Worm (Caenorhabditis elegans) whole organism, midembryonic: Measurements from ENCODE around the gene srw-44.

Experiments
- flt-1 ChIP-seq: fragments of 200-800 bp; sonication (Bioruptor generic); IDR thresholded peaks from 2 replicates; pipeline ENCODE4 v1.3.6; 2022; ENCODE audit warnings: missing genetic modification characterization, missing compliant biosample characterization
- ztf-23 ChIP-seq: fragments of 200-800 bp; sonication (Bioruptor generic); IDR thresholded peaks from 2 replicates; pipeline ENCODE4 v1.3.6; 2022; ENCODE audit warnings: missing genetic modification reagents, missing genetic modification characterization, missing compliant biosample characterization

DNA sequence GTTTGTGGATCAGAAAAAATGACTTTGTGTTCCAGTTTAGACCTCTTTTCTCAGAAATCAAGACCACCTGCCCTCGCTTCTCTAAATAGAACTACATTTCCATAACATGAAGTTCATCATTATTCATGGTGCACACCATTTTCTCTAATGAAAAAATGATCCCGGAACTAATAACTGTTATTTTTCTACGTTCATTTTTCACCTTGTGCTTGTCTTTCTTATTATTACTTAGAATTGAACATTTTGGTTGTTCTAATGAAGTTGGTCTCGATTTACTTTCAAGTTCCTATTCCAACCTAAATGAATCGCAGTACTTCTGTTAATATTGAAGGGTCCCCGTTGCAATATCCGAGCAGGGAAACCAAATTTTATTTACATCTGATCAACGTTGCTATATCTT, 2.8 kb downstream of the srw-44 start, which contains the start of gene srw-36:
- no peak for TF ChIP-seq flt-1 (GFP tag; lab: Robert Waterston, UW)
- no peak for TF ChIP-seq ztf-23 (GFP tag; lab: Robert Waterston, UW)
